Fruit fly (Drosophila melanogaster): ENCODE data around the gene vls.

DNA sequence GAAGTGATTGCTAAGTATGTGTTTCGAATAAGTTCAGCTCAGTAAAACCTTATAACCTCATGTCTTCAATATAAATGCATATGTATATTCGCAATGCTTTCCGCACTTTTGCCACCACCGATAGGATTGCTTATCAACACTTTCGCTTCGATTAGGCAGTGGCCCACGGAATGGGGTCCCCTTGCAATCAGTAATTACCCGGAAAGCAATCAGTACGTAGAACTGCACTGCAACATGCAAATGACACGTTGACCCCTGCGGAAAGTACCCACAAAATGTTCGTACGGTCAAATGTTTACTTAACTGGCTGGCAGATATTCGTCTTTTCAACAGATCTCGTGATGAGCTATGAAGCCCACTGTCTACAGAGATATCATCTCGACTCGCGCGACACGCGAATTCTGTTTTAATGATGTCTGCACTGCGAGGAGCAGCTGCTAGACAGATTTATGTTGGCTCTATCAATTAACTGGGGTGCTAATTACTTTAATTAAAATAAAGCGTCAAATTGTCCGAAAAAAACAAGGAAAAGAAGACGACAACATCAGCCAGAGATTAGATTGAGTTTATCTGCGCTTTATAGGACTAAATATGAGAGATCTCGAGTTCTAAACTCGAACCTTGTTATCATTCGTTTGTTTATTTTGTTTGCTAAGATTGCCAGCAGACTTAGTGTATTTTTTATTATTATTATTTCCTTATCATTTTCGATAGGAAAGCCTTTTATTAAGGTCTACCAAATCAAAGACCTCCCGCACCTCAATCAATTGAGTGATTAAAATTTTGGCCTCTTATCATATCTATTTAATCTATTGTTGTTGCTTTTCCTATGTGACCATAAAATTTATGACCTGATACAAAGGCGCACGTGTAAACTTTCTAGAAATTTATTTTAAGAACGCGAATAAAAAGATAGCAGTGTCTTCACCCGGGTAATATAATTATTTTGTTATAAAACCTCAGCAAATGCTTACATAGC lies 12.2 kb upstream of the vls start:
- TF ChIP-seq CG3032 (tag; optimal IDR thresholded peaks at IDR 0.05) (no peak), Gug (GFP tag; IDR thresholded peaks at IDR 0.05) (no peak), Hr4 (GFP tag; optimal IDR thresholded peaks at IDR 0.05) (no peak), CG10669 (GFP tag; optimal IDR thresholded peaks at IDR 0.05) (no peak), CG8119 (GFP tag; IDR thresholded peaks at IDR 0.05) (no peak), topi (GFP tag; optimal IDR thresholded peaks at IDR 0.05) (no peak), CG6854 (GFP tag; optimal IDR thresholded peaks at IDR 0.05) (no peak), acj6 (GFP tag; optimal IDR thresholded peaks at IDR 0.05) (no peak), CG6808 (GFP tag; optimal IDR thresholded peaks at IDR 0.05) (no peak), fd85E (GFP tag; optimal IDR thresholded peaks at IDR 0.05) (no peak), spab (GFP tag; optimal IDR thresholded peaks at IDR 0.05) (no peak), OdsH (GFP tag; optimal IDR thresholded peaks at IDR 0.05) (no peak), Sox102F (GFP tag; optimal IDR thresholded peaks at IDR 0.05) (no peak), CG31627 (GFP tag; optimal IDR thresholded peaks at IDR 0.05) (no peak)
